Worm (Caenorhabditis elegans): ENCODE data around the gene dpy-7.

- no peak for TF ChIP-seq him-1 (tag; optimal IDR thresholded peaks at IDR 0.05)
- TF ChIP-seq W03F9.2 (tag; optimal IDR thresholded peaks at IDR 0.05) = no peak
Observed at ce11 chrX:7532632-7533031, 5.0 kb downstream of the dpy-7 start, which contains the start of gene ceh-14.
